Fruit fly (Drosophila melanogaster) whole organism, prepupa: ENCODE measurements around the gene Dpck.

Experiments
- CG6808 ChIP-seq: fragments of 200-800 bp; sonication (Bioruptor generic); optimal IDR thresholded peaks from 3 replicates; lab custom pipeline; 2017; ENCODE audit warnings: missing biosample characterization, missing genetic modification characterization, mild to moderate bottlenecking, moderate library complexity, missing genetic modification reagents
- Sox14 ChIP-seq: fragments of 200-800 bp; sonication (Bioruptor generic); optimal IDR thresholded peaks from 3 replicates; lab custom pipeline; 2016; ENCODE audit warnings: missing biosample characterization, missing genetic modification characterization
- salr ChIP-seq, 2 experiments: fragments of 200-800 bp; sonication (Bioruptor generic); optimal IDR thresholded peaks; 3 replicates each; lab custom pipeline; 2016 to 2018; ENCODE audit warnings: missing biosample characterization in 2 of 2, missing genetic modification characterization in 2 of 2, mild to moderate bottlenecking in 1 of 2

DNA sequence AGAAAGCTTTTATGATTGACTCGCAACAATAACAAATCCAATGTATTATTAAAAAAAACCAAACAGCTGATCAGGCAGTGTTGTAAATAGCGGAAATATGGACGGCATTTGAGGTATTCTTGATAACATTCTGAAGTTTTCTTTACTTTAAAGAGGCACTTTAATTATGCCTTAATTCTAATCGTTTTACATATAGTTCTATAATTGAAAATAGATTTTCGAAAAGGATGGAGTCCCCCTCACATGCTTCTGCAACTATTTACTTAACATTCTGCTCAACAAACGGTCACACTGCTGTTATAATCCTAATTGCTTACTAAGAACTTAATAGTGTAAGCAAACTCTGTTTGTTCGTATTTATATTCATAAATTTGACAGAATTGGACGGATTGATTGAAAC is 46.0 kb downstream of the Dpck start, which contains the start of gene CG10068:
- TF ChIP-seq Sox14 (GFP tag; lab: Kevin White, UChicago) (peak; percentile 90), CG6808 (GFP tag; lab: Kevin White, UChicago) (peak; percentile 61), salr (GFP tag; optimal IDR thresholded peaks at IDR 0.05; lab: Kevin White, UChicago) (peak in 1 of 2 experiments; percentile 62)
